Fruit fly (Drosophila melanogaster) whole organism, prepupa: ENCODE data around the gene UQCR-Q.

Experiments
- Blimp-1 ChIP-seq: fragments of 200-800 bp; sonication (Bioruptor generic); optimal IDR thresholded peaks from 3 replicates; lab custom pipeline; 2017; ENCODE audit warnings: missing biosample characterization, missing genetic modification characterization, mild to moderate bottlenecking, moderate library complexity, missing genetic modification reagents
- CG10631 ChIP-seq: fragments of 200-800 bp; sonication (Bioruptor generic); optimal IDR thresholded peaks from 2 replicates; lab custom pipeline; 2016; ENCODE audit warnings: missing biosample characterization, missing genetic modification characterization
- CG1621 ChIP-seq: fragments of 200-800 bp; sonication (Bioruptor generic); optimal IDR thresholded peaks from 3 replicates; lab custom pipeline; 2018; ENCODE audit warnings: missing biosample characterization, mild to moderate bottlenecking, missing genetic modification characterization
- CG34406 ChIP-seq: fragments of 200-800 bp; sonication (Bioruptor generic); optimal IDR thresholded peaks from 3 replicates; lab custom pipeline; 2016; ENCODE audit warnings: missing biosample characterization, missing genetic modification characterization
- CG6792 ChIP-seq: fragments of 200-800 bp; sonication (Bioruptor generic); optimal IDR thresholded peaks from 3 replicates; lab custom pipeline; 2016; ENCODE audit warnings: missing biosample characterization, missing genetic modification characterization
- CG9139 ChIP-seq: fragments of 200-800 bp; sonication (Bioruptor generic); optimal IDR thresholded peaks from 3 replicates; lab custom pipeline; 2017; ENCODE audit warnings: missing biosample characterization, mild to moderate bottlenecking, missing genetic modification characterization
- Eip75B ChIP-seq: fragments of 200-800 bp; sonication (Bioruptor generic); optimal IDR thresholded peaks from 3 replicates; lab custom pipeline; 2016; ENCODE audit warnings: missing biosample characterization, missing genetic modification characterization
- Eip93F ChIP-seq: fragments of 200-800 bp; sonication (Bioruptor generic); optimal IDR thresholded peaks from 2 replicates; lab custom pipeline; 2016; ENCODE audit warnings: missing biosample characterization, mild to moderate bottlenecking, missing genetic modification characterization
- Gug ChIP-seq: fragments of 200-800 bp; sonication (Bioruptor generic); IDR thresholded peaks from 2 replicates; pipeline ENCODE4 v1.3.6; 2022; ENCODE audit warnings: missing biosample characterization, missing genetic modification characterization
- Sox102F ChIP-seq: fragments of 200-800 bp; sonication (Bioruptor generic); optimal IDR thresholded peaks from 2 replicates; lab custom pipeline; 2016; ENCODE audit warnings: missing biosample characterization, mild to moderate bottlenecking, missing genetic modification characterization
- Sox15 ChIP-seq: fragments of 200-800 bp; sonication (Bioruptor generic); optimal IDR thresholded peaks from 3 replicates; lab custom pipeline; 2016; ENCODE audit warnings: missing biosample characterization, missing genetic modification characterization
- dsx ChIP-seq: fragments of 200-800 bp; optimal IDR thresholded peaks from 3 replicates; lab custom pipeline; 2019; ENCODE audit warnings: missing biosample characterization, mild to moderate bottlenecking, missing genetic modification characterization, moderate library complexity; ENCODE audit not compliant: poor library complexity, severe bottlenecking
- salr ChIP-seq, 2 experiments: fragments of 200-800 bp; sonication (Bioruptor generic); optimal IDR thresholded peaks; 3 replicates each; lab custom pipeline; 2016 to 2018; ENCODE audit warnings: missing biosample characterization in 2 of 2, missing genetic modification characterization in 2 of 2, mild to moderate bottlenecking in 1 of 2
- svp ChIP-seq: fragments of 200-800 bp; sonication (Bioruptor generic); peaks from one replicate; lab custom pipeline; 2016; ENCODE audit warnings: missing biosample characterization, missing genetic modification characterization

DNA sequence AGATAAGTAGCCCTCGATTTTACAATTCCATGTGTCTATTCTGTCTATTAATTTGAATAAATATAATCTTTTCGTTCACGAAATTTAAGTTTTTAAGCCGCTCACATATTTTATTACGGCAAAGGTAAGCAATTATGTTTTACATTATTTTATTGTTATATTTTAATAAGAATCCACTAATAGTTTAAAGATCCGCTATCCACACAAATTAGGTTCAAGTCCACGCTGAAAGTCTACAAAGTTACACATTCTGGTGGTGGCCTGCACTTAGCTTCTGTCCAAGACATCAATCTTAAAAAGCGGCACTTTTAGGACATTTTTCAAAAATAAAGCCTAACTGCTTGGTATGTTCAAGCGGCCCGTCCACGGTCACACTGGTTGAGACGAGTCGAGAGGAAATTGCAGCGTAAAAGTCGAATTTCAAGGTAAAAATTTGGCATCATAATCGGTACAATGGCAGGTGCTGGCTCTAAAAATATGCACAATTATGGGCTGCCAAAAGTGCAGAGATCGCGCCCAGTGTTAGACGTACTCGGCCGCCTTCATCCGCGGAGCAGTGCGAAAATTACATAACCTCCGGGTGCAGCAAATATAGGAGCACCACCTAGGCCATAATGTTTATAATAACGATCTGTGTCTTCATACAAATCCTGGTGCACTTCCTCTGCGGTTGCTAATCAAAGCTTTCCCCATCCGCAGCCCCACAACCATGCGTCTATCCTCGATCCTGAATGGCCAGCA is at the start of gene UQCR-Q, which contains the start of gene CG46525:
- TF ChIP-seq Sox15 (GFP tag; lab: Kevin White, UChicago) (no peak), svp (no peak), CG1621 (tag; lab: Kevin White, UChicago) (no peak), CG6792 (no peak), Blimp-1 (GFP tag; lab: Kevin White, UChicago) (no peak), CG9139 (GFP tag; lab: Kevin White, UChicago) (no peak), Sox102F (GFP tag; lab: Kevin White, UChicago) (no peak), Gug (no peak), CG10631 (no peak), CG34406 (no peak), Eip93F (no peak), Eip75B (GFP tag; lab: Kevin White, UChicago) (no peak), salr (GFP tag; optimal IDR thresholded peaks at IDR 0.05; lab: Kevin White, UChicago) (no peak), dsx (no peak)
